1 fruit fly cellular context compared by ENCODE assay signal in the genomic region with DNA sequence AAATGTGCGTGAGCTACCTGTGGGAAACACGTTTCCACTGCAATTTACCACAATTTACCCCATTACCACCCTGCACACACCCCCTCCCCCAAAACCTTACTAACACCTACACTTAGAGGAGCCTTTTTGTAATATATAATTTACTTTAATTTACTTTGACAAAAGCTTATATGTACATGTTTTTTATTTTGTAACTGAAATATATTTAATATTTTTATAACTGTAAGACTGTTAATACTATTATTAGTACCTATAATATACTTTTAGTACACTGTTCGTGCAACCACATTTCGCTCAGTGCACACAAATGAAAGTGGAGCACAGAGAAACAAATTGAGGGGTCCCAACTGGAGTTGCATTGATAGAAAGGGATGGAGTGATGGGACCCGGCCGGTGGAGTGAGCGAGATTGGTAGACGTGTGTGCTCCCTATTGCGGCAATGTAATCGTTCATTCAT.
TF ChIP-seq lines count a peak whose summit lies in the region.

No protein-coding gene starts in this region.

TF ChIP-seq in whole organism, embryonic, 481 proteins besides CTCF, POLR2A, EP300 and RAD21 (continued from another document and continues in another):
- TF ChIP-seq tna (GFP tag; IDR thresholded peaks at IDR 0.05; lab: Robert Waterston, UW; ENCODE audit: partially characterized antibody) (no peak), Hey (tag; optimal IDR thresholded peaks at IDR 0.05; lab: Kevin White, UChicago) (no peak), Gsc (GFP tag; IDR thresholded peaks at IDR 0.05; lab: Robert Waterston, UW) (no peak), D (optimal IDR thresholded peaks at IDR 0.05; lab: Kevin White, UChicago) (no peak), D (GFP tag; optimal IDR thresholded peaks at IDR 0.05; lab: Kevin White, UChicago) (peak; percentile 93), CG11560 (tag; IDR thresholded peaks at IDR 0.05; lab: Robert Waterston, UW) (no peak), Hsf (GFP tag; optimal IDR thresholded peaks at IDR 0.05; lab: Kevin White, UChicago) (no peak), CG7839 (tag; optimal IDR thresholded peaks at IDR 0.05; lab: Kevin White, UChicago) (peak; percentile 93), CG32767 (GFP tag; IDR thresholded peaks at IDR 0.05; lab: Robert Waterston, UW) (peak; percentile 70), CG2120 (GFP tag; optimal IDR thresholded peaks at IDR 0.05; lab: Kevin White, UChicago) (no peak), kah (GFP tag; optimal IDR thresholded peaks at IDR 0.05; lab: Kevin White, UChicago) (peak; percentile 70), CG2678 (tag; optimal IDR thresholded peaks at IDR 0.05; lab: Kevin White, UChicago) (peak; percentile 92), toy (GFP tag; IDR thresholded peaks at IDR 0.05; lab: Robert Waterston, UW) (no peak), ash1 (GFP tag; optimal IDR thresholded peaks at IDR 0.05; lab: Kevin White, UChicago) (no peak), pita (GFP tag; optimal IDR thresholded peaks at IDR 0.05; lab: Kevin White, UChicago) (no peak), ac (GFP tag; optimal IDR thresholded peaks at IDR 0.05; lab: Kevin White, UChicago) (peak; percentile 15), CG12744 (GFP tag; optimal IDR thresholded peaks at IDR 0.05; lab: Kevin White, UChicago) (no peak), Scr (GFP tag; IDR thresholded peaks at IDR 0.05; lab: Robert Waterston, UW; ENCODE audit: partially characterized antibody) (no peak), Spps (tag; optimal IDR thresholded peaks at IDR 0.05; lab: Kevin White, UChicago) (peak; percentile 90), stwl (tag; optimal IDR thresholded peaks at IDR 0.05; lab: Kevin White, UChicago) (peak; percentile 46), CG11085 (GFP tag; IDR thresholded peaks at IDR 0.05; lab: Robert Waterston, UW) (no peak), vvl (GFP tag; IDR thresholded peaks at IDR 0.05; lab: Robert Waterston, UW) (peak; percentile 89), Doc2 (GFP tag; IDR thresholded peaks at IDR 0.05; lab: Robert Waterston, UW) (no peak), CG18262 (tag; optimal IDR thresholded peaks at IDR 0.05; lab: Kevin White, UChicago) (peak; percentile 96), Jarid2 (GFP tag; optimal IDR thresholded peaks at IDR 0.05; lab: Kevin White, UChicago) (peak; percentile 54), CG17829 (tag; optimal IDR thresholded peaks at IDR 0.05; lab: Kevin White, UChicago) (peak; percentile 95), cg (GFP tag; optimal IDR thresholded peaks at IDR 0.05; lab: Kevin White, UChicago) (peak; percentile 61), fd64A (GFP tag; optimal IDR thresholded peaks at IDR 0.05; lab: Kevin White, UChicago) (peak; percentile 65), CG12155 (GFP tag; optimal IDR thresholded peaks at IDR 0.05; lab: Kevin White, UChicago) (peak; percentile 53), NFAT (GFP tag; IDR thresholded peaks at IDR 0.05; lab: Robert Waterston, UW) (no peak), CG17328 (GFP tag; IDR thresholded peaks at IDR 0.05; lab: Robert Waterston, UW) (peak; percentile 86), Usf (GFP tag; optimal IDR thresholded peaks at IDR 0.05; lab: Kevin White, UChicago) (peak; percentile 44), Mes4 (GFP tag; optimal IDR thresholded peaks at IDR 0.05; lab: Kevin White, UChicago) (no peak), CG6854 (GFP tag; optimal IDR thresholded peaks at IDR 0.05; lab: Kevin White, UChicago) (peak; percentile 46), CG6654 (GFP tag; optimal IDR thresholded peaks at IDR 0.05; lab: Kevin White, UChicago) (peak; percentile 40), zf30C (GFP tag; optimal IDR thresholded peaks at IDR 0.05; lab: Kevin White, UChicago) (peak; percentile 89), Pdp1 (GFP tag; optimal IDR thresholded peaks at IDR 0.05; lab: Kevin White, UChicago) (no peak), CG12769 (tag; optimal IDR thresholded peaks at IDR 0.05; lab: Kevin White, UChicago) (no peak), fd96Cb (tag; optimal IDR thresholded peaks at IDR 0.05; lab: Kevin White, UChicago) (peak; percentile 91), tin (GFP tag; optimal IDR thresholded peaks at IDR 0.05; lab: Kevin White, UChicago) (peak; percentile 78), Xrp1 (GFP tag; IDR thresholded peaks at IDR 0.05; lab: Robert Waterston, UW) (peak; percentile 93), nerfin-2 (GFP tag; IDR thresholded peaks at IDR 0.05; lab: Robert Waterston, UW; ENCODE audit: partially characterized antibody) (no peak), so (GFP tag; IDR thresholded peaks at IDR 0.05; lab: Robert Waterston, UW) (peak; percentile 70; the same call in 1 of the 3 replicates), C15 (GFP tag; IDR thresholded peaks at IDR 0.05; lab: Robert Waterston, UW) (no peak), CG8359 (GFP tag; optimal IDR thresholded peaks at IDR 0.05; lab: Kevin White, UChicago; ENCODE audit: borderline replicate concordance) (peak; percentile 75), Antp (GFP tag; optimal IDR thresholded peaks at IDR 0.05; lab: Kevin White, UChicago) (no peak), pb (GFP tag; optimal IDR thresholded peaks at IDR 0.05; lab: Kevin White, UChicago) (no peak), bsh (GFP tag; optimal IDR thresholded peaks at IDR 0.05; lab: Kevin White, UChicago) (peak in 1 of 2 experiments; percentile 97), tx (GFP tag; optimal IDR thresholded peaks at IDR 0.05; lab: Kevin White, UChicago) (no peak), CG10366 (GFP tag; IDR thresholded peaks at IDR 0.05; lab: Robert Waterston, UW) (peak; percentile 77), repo (GFP tag; optimal IDR thresholded peaks at IDR 0.05; lab: Kevin White, UChicago) (no peak), Dref (GFP tag; IDR thresholded peaks at IDR 0.05; lab: Robert Waterston, UW) (no peak), CG1647 (GFP tag; optimal IDR thresholded peaks at IDR 0.05; lab: Kevin White, UChicago) (no peak), peb (GFP tag; IDR thresholded peaks at IDR 0.05; lab: Robert Waterston, UW) (peak; percentile 60; the same call in 1 of the 2 replicates), wek (GFP tag; optimal IDR thresholded peaks at IDR 0.05; lab: Kevin White, UChicago) (no peak), CG10274 (GFP tag; optimal IDR thresholded peaks at IDR 0.05; lab: Kevin White, UChicago) (peak; percentile 22), kay (GFP tag; optimal IDR thresholded peaks at IDR 0.05; lab: Kevin White, UChicago) (peak; percentile 64), CG8478 (optimal IDR thresholded peaks at IDR 0.05; lab: Kevin White, UChicago) (no peak), CG10321 (GFP tag; IDR thresholded peaks at IDR 0.05; lab: Robert Waterston, UW) (no peak), CG11504 (tag; optimal IDR thresholded peaks at IDR 0.05; lab: Kevin White, UChicago) (peak; percentile 91), lbe (GFP tag; optimal IDR thresholded peaks at IDR 0.05; lab: Kevin White, UChicago) (peak; percentile 52), CG3726 (GFP tag; IDR thresholded peaks at IDR 0.05; lab: Robert Waterston, UW) (0 out of 3 replicates have a peak, but pooled peaks have one; percentile 51), crc (GFP tag; optimal IDR thresholded peaks at IDR 0.05; lab: Kevin White, UChicago) (no peak), MBD-R2 (GFP tag; IDR thresholded peaks at IDR 0.05; lab: Robert Waterston, UW) (no peak), CG10462 (GFP tag; optimal IDR thresholded peaks at IDR 0.05; lab: Kevin White, UChicago) (peak; percentile 40), Blimp-1 (GFP tag; optimal IDR thresholded peaks at IDR 0.05; lab: Kevin White, UChicago) (peak; percentile 97), CG1832 (GFP tag; optimal IDR thresholded peaks at IDR 0.05; lab: Kevin White, UChicago) (peak; percentile 67), al (GFP tag; IDR thresholded peaks at IDR 0.05; lab: Robert Waterston, UW) (no peak), CG7987 (GFP tag; optimal IDR thresholded peaks at IDR 0.05; lab: Kevin White, UChicago) (peak; percentile 64), Ptx1 (GFP tag; IDR thresholded peaks at IDR 0.05; lab: Robert Waterston, UW) (peak; percentile 84), CG42726 (GFP tag; IDR thresholded peaks at IDR 0.05; lab: Robert Waterston, UW; ENCODE audit: partially characterized antibody) (no peak), otp (GFP tag; IDR thresholded peaks at IDR 0.05; lab: Robert Waterston, UW) (peak; percentile 78; the same call in 2 of the 3 replicates), CG2116 (GFP tag; optimal IDR thresholded peaks at IDR 0.05; lab: Kevin White, UChicago) (peak; percentile 4), CG7963 (GFP tag; IDR thresholded peaks at IDR 0.05; lab: Robert Waterston, UW; ENCODE audit: partially characterized antibody) (no peak), CG15269 (tag; optimal IDR thresholded peaks at IDR 0.05; lab: Kevin White, UChicago) (peak; percentile 76), chif (GFP tag; optimal IDR thresholded peaks at IDR 0.05; lab: Kevin White, UChicago) (peak in 1 of 2 experiments; percentile 37), sim (GFP tag; IDR thresholded peaks at IDR 0.05; lab: Robert Waterston, UW) (peak; percentile 42; the same call in 1 of the 2 replicates), pho (GFP tag; optimal IDR thresholded peaks at IDR 0.05; lab: Kevin White, UChicago) (no peak), CG8388 (GFP tag; optimal IDR thresholded peaks at IDR 0.05; lab: Kevin White, UChicago) (peak; percentile 95), oc (tag; optimal IDR thresholded peaks at IDR 0.05; lab: Kevin White, UChicago) (peak; percentile 88), gsb-n (tag; optimal IDR thresholded peaks at IDR 0.05; lab: Kevin White, UChicago) (peak; percentile 94), nau (GFP tag; optimal IDR thresholded peaks at IDR 0.05; lab: Kevin White, UChicago) (peak; percentile 34), Ravus (GFP tag; IDR thresholded peaks at IDR 0.05; lab: Robert Waterston, UW) (peak; percentile 30), ci (GFP tag; IDR thresholded peaks at IDR 0.05; lab: Robert Waterston, UW) (peak; percentile 86), ken (GFP tag; IDR thresholded peaks at IDR 0.05; lab: Robert Waterston, UW) (peak; percentile 81), gem (tag; optimal IDR thresholded peaks at IDR 0.05; lab: Kevin White, UChicago) (peak; percentile 95), BEAF-32 (GFP tag; optimal IDR thresholded peaks at IDR 0.05; lab: Kevin White, UChicago) (no peak), sna (GFP tag; IDR thresholded peaks at IDR 0.05; lab: Robert Waterston, UW; ENCODE audit: partially characterized antibody) (no peak), scrt (GFP tag; optimal IDR thresholded peaks at IDR 0.05; lab: Kevin White, UChicago) (peak; percentile 64), CG8765 (GFP tag; IDR thresholded peaks at IDR 0.05; lab: Robert Waterston, UW) (peak; percentile 19; the same call in 1 of the 2 replicates), amos (GFP tag; IDR thresholded peaks at IDR 0.05; lab: Robert Waterston, UW; ENCODE audit: partially characterized antibody) (no peak), Awh (GFP tag; IDR thresholded peaks at IDR 0.05; lab: Robert Waterston, UW) (peak; percentile 73; the same call in 1 of the 2 replicates), CG12659 (GFP tag; optimal IDR thresholded peaks at IDR 0.05; lab: Kevin White, UChicago) (peak; percentile 63), Camta (GFP tag; optimal IDR thresholded peaks at IDR 0.05; lab: Kevin White, UChicago) (no peak), CG7372 (GFP tag; IDR thresholded peaks at IDR 0.05; lab: Robert Waterston, UW) (peak; percentile 44; the same call in 1 of the 2 replicates), CG12391 (tag; optimal IDR thresholded peaks at IDR 0.05; lab: Kevin White, UChicago) (peak; percentile 93), BtbVII (GFP tag; optimal IDR thresholded peaks at IDR 0.05; lab: Kevin White, UChicago) (peak; percentile 59), Dbx (GFP tag; IDR thresholded peaks at IDR 0.05; lab: Robert Waterston, UW) (no peak), CG31365 (tag; optimal IDR thresholded peaks at IDR 0.05; lab: Kevin White, UChicago) (no peak), prd (optimal IDR thresholded peaks at IDR 0.05; lab: Kevin White, UChicago) (no peak), prd (GFP tag; IDR thresholded peaks at IDR 0.05; lab: Robert Waterston, UW) (peak; percentile 80), sqz (GFP tag; optimal IDR thresholded peaks at IDR 0.05; lab: Kevin White, UChicago) (peak; percentile 69), MTF-1 (GFP tag; optimal IDR thresholded peaks at IDR 0.05; lab: Kevin White, UChicago; ENCODE audit: borderline replicate concordance) (peak; percentile 68), mld (GFP tag; IDR thresholded peaks at IDR 0.05; lab: Robert Waterston, UW; ENCODE audit: partially characterized antibody) (no peak), CG5245 (GFP tag; optimal IDR thresholded peaks at IDR 0.05; lab: Kevin White, UChicago) (peak; percentile 71), ab (GFP tag; optimal IDR thresholded peaks at IDR 0.05; lab: Kevin White, UChicago) (no peak), CkIIα-i1 (GFP tag; IDR thresholded peaks at IDR 0.05; lab: Robert Waterston, UW) (no peak), CG17612 (GFP tag; IDR thresholded peaks at IDR 0.05; lab: Robert Waterston, UW) (no peak), Doc3 (GFP tag; IDR thresholded peaks at IDR 0.05; lab: Robert Waterston, UW; ENCODE audit: partially characterized antibody) (no peak), CG31224 (GFP tag; IDR thresholded peaks at IDR 0.05; lab: Robert Waterston, UW) (peak; percentile 46; the same call in 1 of the 2 replicates), zfh1 (GFP tag; IDR thresholded peaks at IDR 0.05; lab: Robert Waterston, UW) (peak; percentile 85), ftz-f1 (GFP tag; optimal IDR thresholded peaks at IDR 0.05; lab: Kevin White, UChicago) (no peak), CG9932 (GFP tag; IDR thresholded peaks at IDR 0.05; lab: Robert Waterston, UW) (no peak), CG6791 (GFP tag; IDR thresholded peaks at IDR 0.05; lab: Robert Waterston, UW; ENCODE audit: partially characterized antibody) (no peak), CG8089 (GFP tag; optimal IDR thresholded peaks at IDR 0.05; lab: Kevin White, UChicago) (no peak), Taf1 (GFP tag; IDR thresholded peaks at IDR 0.05; lab: Robert Waterston, UW) (no peak), CG30431 (GFP tag; optimal IDR thresholded peaks at IDR 0.05; lab: Kevin White, UChicago) (peak; percentile 44), CG10431 (GFP tag; optimal IDR thresholded peaks at IDR 0.05; lab: Kevin White, UChicago) (peak; percentile 52), Lhr (GFP tag; optimal IDR thresholded peaks at IDR 0.05; lab: Kevin White, UChicago) (peak; percentile 66), unc-4 (GFP tag; IDR thresholded peaks at IDR 0.05; lab: Robert Waterston, UW; ENCODE audit: partially characterized antibody) (no peak), odd (GFP tag; optimal IDR thresholded peaks at IDR 0.05; lab: Kevin White, UChicago) (no peak), slp2 (GFP tag; optimal IDR thresholded peaks at IDR 0.05; lab: Kevin White, UChicago) (no peak), CG16815 (GFP tag; optimal IDR thresholded peaks at IDR 0.05; lab: Kevin White, UChicago) (peak; percentile 82), schlank (tag; optimal IDR thresholded peaks at IDR 0.05; lab: Kevin White, UChicago) (no peak), CG12236 (GFP tag; optimal IDR thresholded peaks at IDR 0.05; lab: Kevin White, UChicago) (no peak)
